Fruit fly (Drosophila melanogaster) S2 (cell line): Measurements from ENCODE around the gene CG13055.

Experiments used
- CG8478 ChIP-seq: fragments of >200 bp; optimal IDR thresholded peaks from 2 replicates; lab custom pipeline; 2018
- CTCF ChIP-seq, 2 experiments: fragments of >200 bp; optimal IDR thresholded peaks; 2 replicates each; lab custom pipeline; 2018

DNA sequence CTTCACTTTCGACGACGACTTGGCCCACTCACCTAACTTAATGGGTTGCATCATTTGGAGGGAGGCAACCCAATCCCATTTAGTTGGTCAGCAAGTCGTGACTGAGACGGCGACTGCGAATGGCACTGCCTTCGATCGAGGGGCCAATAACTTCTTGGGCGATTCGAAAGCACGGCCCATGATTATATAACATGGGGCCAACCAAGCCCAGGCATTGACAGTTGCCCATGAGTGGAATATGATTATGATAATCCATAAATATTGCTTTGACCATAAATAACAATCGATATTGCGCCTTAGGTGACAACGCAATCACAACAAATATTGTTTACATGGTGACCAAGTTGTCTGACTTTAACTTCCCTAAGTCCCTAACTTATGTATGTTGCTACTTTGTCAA, 31.7 kb upstream of the CG13055 start, which contains the start of gene CG13048:
- TF ChIP-seq CTCF (optimal IDR thresholded peaks at IDR 0.05; lab: Kevin White, UChicago), result no peak
- TF ChIP-seq CG8478, result no peak
